Fruit fly (Drosophila melanogaster) whole organism, prepupa: ENCODE results near the gene CG11247.
A peak's percentile ranks its signal among the peaks of the same experiment; 100 is the strongest.

Source experiments
- Blimp-1 ChIP-seq: fragments of 200-800 bp; sonication (Bioruptor generic); optimal IDR thresholded peaks from 3 replicates; lab custom pipeline; 2017; ENCODE audit warnings: missing biosample characterization, missing genetic modification characterization, mild to moderate bottlenecking, moderate library complexity, missing genetic modification reagents
- CG6808 ChIP-seq: fragments of 200-800 bp; sonication (Bioruptor generic); optimal IDR thresholded peaks from 3 replicates; lab custom pipeline; 2017; ENCODE audit warnings: missing biosample characterization, missing genetic modification characterization, mild to moderate bottlenecking, moderate library complexity, missing genetic modification reagents
- Gug ChIP-seq: fragments of 200-800 bp; sonication (Bioruptor generic); IDR thresholded peaks from 2 replicates; pipeline ENCODE4 v1.3.6; 2022; ENCODE audit warnings: missing biosample characterization, missing genetic modification characterization
- Met ChIP-seq: fragments of 200-800 bp; sonication (Bioruptor generic); optimal IDR thresholded peaks from 3 replicates; lab custom pipeline; 2016; ENCODE audit warnings: missing biosample characterization, missing genetic modification characterization
- Sox14 ChIP-seq: fragments of 200-800 bp; sonication (Bioruptor generic); optimal IDR thresholded peaks from 3 replicates; lab custom pipeline; 2016; ENCODE audit warnings: missing biosample characterization, missing genetic modification characterization
- eg ChIP-seq: fragments of 200-800 bp; sonication (Bioruptor generic); IDR thresholded peaks from 3 replicates; pipeline ENCODE4 v1.3.6; 2022; ENCODE audit warnings: missing biosample characterization, missing genetic modification characterization
- net ChIP-seq: fragments of 200-800 bp; sonication (Bioruptor generic); optimal IDR thresholded peaks from 3 replicates; lab custom pipeline; 2016; ENCODE audit warnings: missing biosample characterization, missing genetic modification characterization
- pdm3 ChIP-seq: fragments of 200-800 bp; sonication (Bioruptor generic); optimal IDR thresholded peaks from 3 replicates; lab custom pipeline; 2016; ENCODE audit warnings: missing biosample characterization, missing genetic modification characterization

- peak; percentile 14 for TF ChIP-seq net (GFP tag; lab: Kevin White, UChicago)
- TF ChIP-seq Gug: no peak
- TF ChIP-seq Sox14 (GFP tag; lab: Kevin White, UChicago): no peak
- TF ChIP-seq eg: no peak
- no peak for TF ChIP-seq pdm3 (GFP tag; lab: Kevin White, UChicago)
- no peak for TF ChIP-seq Met
- TF ChIP-seq Blimp-1: no peak
- no peak for TF ChIP-seq CG6808 (GFP tag; lab: Kevin White, UChicago)
Observed at dm6 chr3L:21770328-21770727, 41.7 kb upstream of the CG11247 start, which contains the start of gene Syn1.
